5 fruit fly cellular contexts compared by ENCODE assay signal in genomic region chr3L:14637705-14638529, dm6.
A peak's percentile ranks its signal among the peaks of the same experiment; 100 is the strongest.
TF ChIP-seq lines count a peak whose summit lies in the region.

No protein-coding gene starts in this region.

- no peak for TF ChIP-seq CTCF in whole organism, embryonic (GFP tag; optimal IDR thresholded peaks at IDR 0.05; lab: Kevin White, UChicago)

TF ChIP-seq in whole organism, adult, 20 proteins besides CTCF, POLR2A, EP300 and RAD21:
- TF ChIP-seq CG5204 (GFP tag; optimal IDR thresholded peaks at IDR 0.05; lab: Kevin White, UChicago) (no peak), tj (GFP tag; optimal IDR thresholded peaks at IDR 0.05; lab: Kevin White, UChicago) (peak; percentile 86)

TF ChIP-seq in whole organism, embryonic, 481 proteins besides CTCF, POLR2A, EP300 and RAD21:
- TF ChIP-seq pfk (GFP tag; optimal IDR thresholded peaks at IDR 0.05; lab: Kevin White, UChicago), result peak; percentile 77
- peak; percentile 71 for TF ChIP-seq CG4360 (GFP tag; IDR thresholded peaks at IDR 0.05; lab: Robert Waterston, UW)
- peak; percentile 21; the same call in 1 of the 3 replicates for TF ChIP-seq zfh1 (GFP tag; IDR thresholded peaks at IDR 0.05; lab: Robert Waterston, UW)
- no peak for TF ChIP-seq tx (GFP tag; optimal IDR thresholded peaks at IDR 0.05; lab: Kevin White, UChicago)
- TF ChIP-seq pros (GFP tag; optimal IDR thresholded peaks at IDR 0.05; lab: Kevin White, UChicago), result peak; percentile 3
- TF ChIP-seq Stat92E (GFP tag; optimal IDR thresholded peaks at IDR 0.05; lab: Kevin White, UChicago), result peak in 1 of 3 experiments; percentile 4
- peak; percentile 13 for TF ChIP-seq CG15479 (GFP tag; optimal IDR thresholded peaks at IDR 0.05; lab: Kevin White, UChicago)
- no peak for TF ChIP-seq HmgD (GFP tag; optimal IDR thresholded peaks at IDR 0.05; lab: Kevin White, UChicago)
- TF ChIP-seq tll (GFP tag; optimal IDR thresholded peaks at IDR 0.05; lab: Kevin White, UChicago), result peak in 1 of 2 experiments; percentile 88
- TF ChIP-seq insv (GFP tag; optimal IDR thresholded peaks at IDR 0.05; lab: Kevin White, UChicago), result peak in 1 of 2 experiments; percentile 22
- TF ChIP-seq kni (GFP tag; optimal IDR thresholded peaks at IDR 0.05; lab: Kevin White, UChicago), result peak; percentile 75
- TF ChIP-seq CG3995 (GFP tag; optimal IDR thresholded peaks at IDR 0.05; lab: Kevin White, UChicago), result no peak
- no peak for TF ChIP-seq CG8290 (GFP tag; optimal IDR thresholded peaks at IDR 0.05; lab: Kevin White, UChicago)
- no peak for TF ChIP-seq CG8290 (tag; optimal IDR thresholded peaks at IDR 0.05; lab: Kevin White, UChicago)
- TF ChIP-seq gce (GFP tag; IDR thresholded peaks at IDR 0.05; lab: Robert Waterston, UW), result 0 out of 3 replicates have a peak, but pooled peaks have one; percentile 6
- no peak for TF ChIP-seq Dad (GFP tag; optimal IDR thresholded peaks at IDR 0.05; lab: Kevin White, UChicago)
- TF ChIP-seq CG1832 (GFP tag; optimal IDR thresholded peaks at IDR 0.05; lab: Kevin White, UChicago), result peak; percentile 42

TF ChIP-seq in whole organism, prepupa, 60 proteins besides CTCF, POLR2A, EP300 and RAD21:
- peak; percentile 64 for TF ChIP-seq dsx (GFP tag; optimal IDR thresholded peaks at IDR 0.05; lab: Kevin White, UChicago; ENCODE audit: poor library complexity, severe bottlenecking)
- TF ChIP-seq Eip78C (GFP tag; lab: Kevin White, UChicago), result peak; percentile 62
- TF ChIP-seq svp (GFP tag; lab: Kevin White, UChicago), result peak; percentile 29
- TF ChIP-seq cyc (GFP tag; optimal IDR thresholded peaks at IDR 0.05; lab: Kevin White, UChicago), result no peak
- peak; percentile 8 for TF ChIP-seq Sox102F (GFP tag; optimal IDR thresholded peaks at IDR 0.05; lab: Kevin White, UChicago)
TF ChIP-seq in whole organism, prepupa: peak in this region for 4.

TF ChIP-seq in whole organism, pupa, 21 proteins besides CTCF, POLR2A, EP300 and RAD21:
- TF ChIP-seq CG15710 (tag; optimal IDR thresholded peaks at IDR 0.05; lab: Kevin White, UChicago) (no peak), rn (GFP tag; IDR thresholded peaks at IDR 0.05; lab: Robert Waterston, UW) (no peak), CG32121 (GFP tag; IDR thresholded peaks at IDR 0.05; lab: Robert Waterston, UW) (no peak), CG9948 (tag; optimal IDR thresholded peaks at IDR 0.05; lab: Kevin White, UChicago) (no peak), CG13204 (GFP tag; optimal IDR thresholded peaks at IDR 0.05; lab: Kevin White, UChicago) (no peak), CG10348 (GFP tag; IDR thresholded peaks at IDR 0.05; lab: Robert Waterston, UW) (no peak), D1 (tag; optimal IDR thresholded peaks at IDR 0.05; lab: Kevin White, UChicago) (no peak), CG8301 (tag; optimal IDR thresholded peaks at IDR 0.05; lab: Kevin White, UChicago) (no peak), fd96Ca (GFP tag; IDR thresholded peaks at IDR 0.05; lab: Robert Waterston, UW) (no peak), gl (tag; optimal IDR thresholded peaks at IDR 0.05; lab: Kevin White, UChicago) (no peak), CG34367 (tag; optimal IDR thresholded peaks at IDR 0.05; lab: Kevin White, UChicago) (no peak), CG12605 (GFP tag; IDR thresholded peaks at IDR 0.05; lab: Robert Waterston, UW) (no peak), Ets98B (GFP tag; IDR thresholded peaks at IDR 0.05; lab: Robert Waterston, UW) (no peak), EcR (GFP tag; optimal IDR thresholded peaks at IDR 0.05; lab: Kevin White, UChicago) (peak; percentile 92), Pif1B (GFP tag; optimal IDR thresholded peaks at IDR 0.05; lab: Kevin White, UChicago) (no peak), Snoo (tag; optimal IDR thresholded peaks at IDR 0.05; lab: Kevin White, UChicago) (peak; percentile 7)

TF ChIP-seq in whole organism, wandering third instar larva, 38 proteins besides CTCF, POLR2A, EP300 and RAD21:
- TF ChIP-seq OdsH (GFP tag; optimal IDR thresholded peaks at IDR 0.05; lab: Kevin White, UChicago) (no peak), dl (GFP tag; optimal IDR thresholded peaks at IDR 0.05; lab: Kevin White, UChicago; ENCODE audit: insufficient read depth in 1 of 2, partially characterized antibody in 2 of 2) (peak in 1 of 2 experiments; percentile 26), psq (GFP tag; optimal IDR thresholded peaks at IDR 0.05; lab: Kevin White, UChicago) (peak; percentile 42), Vsx2 (GFP tag; optimal IDR thresholded peaks at IDR 0.05; lab: Kevin White, UChicago; ENCODE audit: partially characterized antibody) (peak; percentile 50)
TF ChIP-seq in whole organism, wandering third instar larva: peak in this region for 3.
